Fruit fly (Drosophila melanogaster) whole organism, embryonic: Measurements from ENCODE around the gene Nf1.
A peak's percentile ranks its signal among the peaks of the same experiment; 100 is the strongest.

Experiments
- Asciz ChIP-seq: fragments of 200-800 bp; sonication (Bioruptor generic); optimal IDR thresholded peaks from 2 replicates; lab custom pipeline; 2017; ENCODE audit warnings: missing biosample characterization, mild to moderate bottlenecking, missing genetic modification characterization, missing genetic modification reagents
- CG10321 ChIP-seq: fragments of 200-800 bp; sonication (Bioruptor generic); IDR thresholded peaks from 2 replicates; pipeline ENCODE4 v1.3.6; 2022; ENCODE audit warnings: missing biosample characterization, missing genetic modification characterization
- CG10959 ChIP-seq: fragments of 200-800 bp; sonication (Bioruptor generic); IDR thresholded peaks from 2 replicates; pipeline ENCODE4 v1.3.6; 2022; ENCODE audit warnings: missing biosample characterization, missing genetic modification characterization
- CG12744 ChIP-seq: fragments of 200-800 bp; sonication (Bioruptor generic); optimal IDR thresholded peaks from 2 replicates; lab custom pipeline; 2016; ENCODE audit warnings: missing biosample characterization, missing genetic modification characterization
- CG14050 ChIP-seq: fragments of 200-800 bp; sonication (Bioruptor generic); IDR thresholded peaks from 3 replicates; pipeline ENCODE4 v1.3.6; 2022; ENCODE audit warnings: missing biosample characterization, missing genetic modification characterization
- CG15479 ChIP-seq: fragments of 200-800 bp; sonication (Bioruptor generic); optimal IDR thresholded peaks from 3 replicates; lab custom pipeline; 2019; ENCODE audit warnings: missing biosample characterization, mild to moderate bottlenecking, missing genetic modification characterization, moderate library complexity
- CG17328 ChIP-seq: fragments of 200-800 bp; sonication (Bioruptor generic); IDR thresholded peaks from 2 replicates; pipeline ENCODE4 v1.3.6; 2022; ENCODE audit warnings: missing biosample characterization, missing genetic modification characterization
- CG18764 ChIP-seq: fragments of 200-800 bp; sonication (Bioruptor generic); optimal IDR thresholded peaks from 3 replicates; lab custom pipeline; 2016; ENCODE audit warnings: missing biosample characterization, missing genetic modification characterization
- CG32532 ChIP-seq: fragments of 200-800 bp; sonication (Bioruptor generic); IDR thresholded peaks from 2 replicates; pipeline ENCODE4 v1.3.6; 2022; ENCODE audit warnings: missing biosample characterization, missing genetic modification characterization
- CG42726 ChIP-seq: fragments of 200-800 bp; sonication (Bioruptor generic); IDR thresholded peaks from 2 replicates; pipeline ENCODE4 v1.3.6; 2022; ENCODE audit warnings: missing biosample characterization, missing genetic modification characterization; ENCODE audit not compliant: partially characterized antibody
- CG4282 ChIP-seq: fragments of 200-800 bp; sonication (Bioruptor generic); optimal IDR thresholded peaks from 2 replicates; lab custom pipeline; 2016; ENCODE audit warnings: missing biosample characterization, missing genetic modification characterization
- CG8944 ChIP-seq: fragments of 200-800 bp; sonication (Bioruptor generic); optimal IDR thresholded peaks from 3 replicates; lab custom pipeline; 2016; ENCODE audit warnings: missing biosample characterization, missing genetic modification characterization
- CoRest ChIP-seq: fragments of 200-800 bp; sonication (Bioruptor generic); optimal IDR thresholded peaks from 3 replicates; lab custom pipeline; 2018; ENCODE audit warnings: missing biosample characterization, mild to moderate bottlenecking, missing genetic modification characterization, moderate library complexity
- D ChIP-seq, 2 experiments: fragments of 200-800 bp in 1 of 2; fragments of >200 bp in 1 of 2; sonication (Bioruptor generic) in 1 of 2; optimal IDR thresholded peaks; 2 replicates in 1 of 2; 3 replicates in 1 of 2; lab custom pipeline; 2017; ENCODE audit warnings: mild to moderate bottlenecking in 1 of 2, missing biosample characterization in 1 of 2, missing genetic modification characterization in 1 of 2, missing genetic modification reagents in 1 of 2
- Dip3 ChIP-seq: fragments of 200-800 bp; sonication (Bioruptor generic); optimal IDR thresholded peaks from 3 replicates; lab custom pipeline; 2016; ENCODE audit warnings: missing biosample characterization, missing genetic modification characterization
- Doc2 ChIP-seq: fragments of 200-800 bp; sonication (Bioruptor generic); IDR thresholded peaks from 2 replicates; pipeline ENCODE4 v1.3.6; 2022; ENCODE audit warnings: missing biosample characterization, missing genetic modification characterization
- GATAe ChIP-seq: fragments of 200-800 bp; sonication (Bioruptor generic); conservative IDR thresholded peaks from 2 replicates; pipeline ENCODE4 v1.3.6; 2022; ENCODE audit warnings: missing biosample characterization, missing genetic modification characterization
- Gsc ChIP-seq: fragments of 200-800 bp; sonication (Bioruptor generic); IDR thresholded peaks from 2 replicates; pipeline ENCODE4 v1.3.6; 2022; ENCODE audit warnings: missing biosample characterization, missing genetic modification characterization
- H15 ChIP-seq: fragments of 200-800 bp; sonication (Bioruptor generic); IDR thresholded peaks from 3 replicates; pipeline ENCODE4 v1.3.6; 2022; ENCODE audit warnings: missing biosample characterization, missing genetic modification characterization
- HmgD ChIP-seq: fragments of 200-800 bp; sonication (Bioruptor generic); optimal IDR thresholded peaks from 3 replicates; lab custom pipeline; 2016; ENCODE audit warnings: missing biosample characterization, missing genetic modification characterization
- Kr ChIP-seq: fragments of 200-800 bp; sonication (Bioruptor generic); optimal IDR thresholded peaks from 2 replicates; lab custom pipeline; 2017; ENCODE audit warnings: missing biosample characterization, mild to moderate bottlenecking, missing genetic modification characterization
- MBD-R2 ChIP-seq: fragments of 200-800 bp; sonication (Bioruptor generic); IDR thresholded peaks from 2 replicates; pipeline ENCODE4 v1.3.6; 2022; ENCODE audit warnings: missing biosample characterization, missing genetic modification characterization
- Mad ChIP-seq: fragments of 200-800 bp; sonication (Bioruptor generic); optimal IDR thresholded peaks from 2 replicates; lab custom pipeline; 2016; ENCODE audit warnings: missing biosample characterization, missing genetic modification characterization
- Myb ChIP-seq: fragments of 200-800 bp; sonication (Bioruptor generic); optimal IDR thresholded peaks from 2 replicates; lab custom pipeline; 2016; ENCODE audit warnings: missing biosample characterization, missing genetic modification characterization
- Nf-YB ChIP-seq: fragments of 200-800 bp; sonication (Bioruptor generic); optimal IDR thresholded peaks from 3 replicates; lab custom pipeline; 2019; ENCODE audit warnings: missing biosample characterization, mild to moderate bottlenecking, missing genetic modification characterization, moderate library complexity
- Nf-YC ChIP-seq: fragments of 200-800 bp; optimal IDR thresholded peaks from 3 replicates; lab custom pipeline; 2019; ENCODE audit warnings: missing biosample characterization, mild to moderate bottlenecking, missing genetic modification characterization, moderate library complexity
- NfI ChIP-seq: fragments of 200-800 bp; sonication (Bioruptor generic); optimal IDR thresholded peaks from 3 replicates; lab custom pipeline; 2018; ENCODE audit warnings: missing biosample characterization, mild to moderate bottlenecking, missing genetic modification characterization, moderate library complexity
- Sox100B ChIP-seq: fragments of 200-800 bp; sonication (Bioruptor generic); optimal IDR thresholded peaks from 3 replicates; lab custom pipeline; 2018; ENCODE audit warnings: missing biosample characterization, mild to moderate bottlenecking, missing genetic modification characterization
- Stat92E ChIP-seq, 3 experiments: fragments of >200 bp in 2 of 3; fragments of 200-800 bp in 1 of 3; sonication (Bioruptor generic) in 1 of 3; optimal IDR thresholded peaks; 2 replicates each; lab custom pipeline; 2017 to 2019; ENCODE audit warnings: missing biosample characterization in 3 of 3, missing genetic modification characterization in 3 of 3, mild to moderate bottlenecking in 1 of 3, moderate library complexity in 1 of 3
- Tbp ChIP-seq: fragments of >200 bp; optimal IDR thresholded peaks from 2 replicates; lab custom pipeline; 2018; ENCODE audit warnings: missing biosample characterization, missing genetic modification characterization
- bsh ChIP-seq, 2 experiments: fragments of 200-800 bp; sonication (Bioruptor generic); optimal IDR thresholded peaks; 2 replicates each; lab custom pipeline; 2017 to 2018; ENCODE audit warnings: mild to moderate bottlenecking in 2 of 2, missing biosample characterization in 2 of 2, missing genetic modification characterization in 2 of 2, moderate library complexity in 1 of 2
- cato ChIP-seq: fragments of 200-800 bp; sonication (Bioruptor generic); optimal IDR thresholded peaks from 2 replicates; lab custom pipeline; 2016; ENCODE audit warnings: missing biosample characterization, missing genetic modification characterization, borderline replicate concordance
- chn ChIP-seq: fragments of 200-800 bp; sonication (Bioruptor generic); optimal IDR thresholded peaks from 2 replicates; lab custom pipeline; 2016; ENCODE audit warnings: missing biosample characterization, missing genetic modification characterization
- dimm ChIP-seq: fragments of 200-800 bp; sonication (Bioruptor generic); IDR thresholded peaks from 2 replicates; pipeline ENCODE4 v1.3.6; 2022; ENCODE audit warnings: missing biosample characterization, missing genetic modification characterization
- dm ChIP-seq: fragments of 200-800 bp; sonication (Bioruptor generic); optimal IDR thresholded peaks from 3 replicates; lab custom pipeline; 2016; ENCODE audit warnings: missing biosample characterization, missing genetic modification characterization
- grn ChIP-seq: fragments of 200-800 bp; sonication (Bioruptor generic); optimal IDR thresholded peaks from 3 replicates; lab custom pipeline; 2017; ENCODE audit warnings: missing biosample characterization, missing genetic modification characterization
- gsb-n ChIP-seq: fragments of 200-800 bp; sonication (Bioruptor generic); optimal IDR thresholded peaks from 3 replicates; lab custom pipeline; 2018; ENCODE audit warnings: missing biosample characterization, mild to moderate bottlenecking, missing genetic modification characterization
- kni ChIP-seq: fragments of 200-800 bp; sonication (Bioruptor generic); optimal IDR thresholded peaks from 3 replicates; lab custom pipeline; 2017; ENCODE audit warnings: mild to moderate bottlenecking, missing biosample characterization, missing genetic modification reagents, missing genetic modification characterization
- lab ChIP-seq: fragments of 200-800 bp; sonication (Bioruptor generic); optimal IDR thresholded peaks from 3 replicates; lab custom pipeline; 2017; ENCODE audit warnings: missing biosample characterization, missing genetic modification characterization, mild to moderate bottlenecking, moderate library complexity, missing genetic modification reagents
- lmd ChIP-seq: fragments of 200-800 bp; sonication (Bioruptor generic); IDR thresholded peaks from 2 replicates; pipeline ENCODE4 v1.3.6; 2022; ENCODE audit warnings: missing biosample characterization, missing genetic modification characterization
- lola ChIP-seq, 3 experiments: fragments of >200 bp in 2 of 3; fragments of 200-800 bp in 1 of 3; sonication (Bioruptor generic) in 1 of 3; optimal IDR thresholded peaks; 2 replicates each; lab custom pipeline; 2017 to 2019; ENCODE audit warnings: missing biosample characterization in 3 of 3, missing genetic modification characterization in 3 of 3, mild to moderate bottlenecking in 1 of 3, moderate library complexity in 1 of 3
- nerfin-2 ChIP-seq: fragments of 200-800 bp; sonication (Bioruptor generic); IDR thresholded peaks from 2 replicates; pipeline ENCODE4 v1.3.6; 2022; ENCODE audit warnings: missing biosample characterization, missing genetic modification characterization; ENCODE audit not compliant: partially characterized antibody
- sens ChIP-seq: fragments of 200-800 bp; sonication (Bioruptor generic); peaks from one replicate; lab custom pipeline; 2016; ENCODE audit warnings: missing biosample characterization, missing genetic modification characterization
- tll ChIP-seq, 2 experiments: fragments of 200-800 bp in 1 of 2; fragments of >200 bp in 1 of 2; sonication (Bioruptor generic) in 1 of 2; optimal IDR thresholded peaks; 2 replicates each; lab custom pipeline; 2017 to 2019; ENCODE audit warnings: missing biosample characterization in 2 of 2, missing genetic modification characterization in 2 of 2, mild to moderate bottlenecking in 1 of 2, moderate library complexity in 1 of 2
- trem ChIP-seq: fragments of 200-800 bp; optimal IDR thresholded peaks from 3 replicates; lab custom pipeline; 2019; ENCODE audit warnings: missing biosample characterization, mild to moderate bottlenecking, missing genetic modification characterization, moderate library complexity
- twi ChIP-seq: fragments of 200-800 bp; optimal IDR thresholded peaks from 2 replicates; lab custom pipeline; 2019; ENCODE audit warnings: missing biosample characterization, mild to moderate bottlenecking, missing genetic modification characterization, moderate library complexity
- vnd ChIP-seq: fragments of 200-800 bp; sonication (Bioruptor generic); IDR thresholded peaks from 3 replicates; pipeline ENCODE4 v1.3.6; 2022; ENCODE audit warnings: missing biosample characterization, missing genetic modification characterization; ENCODE audit not compliant: partially characterized antibody
- zen ChIP-seq: fragments of 200-800 bp; sonication (Bioruptor generic); optimal IDR thresholded peaks from 3 replicates; lab custom pipeline; 2018; ENCODE audit warnings: missing biosample characterization, mild to moderate bottlenecking, missing genetic modification characterization, moderate library complexity
- zfh1 ChIP-seq: fragments of 200-800 bp; sonication (Bioruptor generic); IDR thresholded peaks from 3 replicates; pipeline ENCODE4 v1.3.6; 2022; ENCODE audit warnings: missing biosample characterization, missing genetic modification characterization

Gene Nf1

DNA sequence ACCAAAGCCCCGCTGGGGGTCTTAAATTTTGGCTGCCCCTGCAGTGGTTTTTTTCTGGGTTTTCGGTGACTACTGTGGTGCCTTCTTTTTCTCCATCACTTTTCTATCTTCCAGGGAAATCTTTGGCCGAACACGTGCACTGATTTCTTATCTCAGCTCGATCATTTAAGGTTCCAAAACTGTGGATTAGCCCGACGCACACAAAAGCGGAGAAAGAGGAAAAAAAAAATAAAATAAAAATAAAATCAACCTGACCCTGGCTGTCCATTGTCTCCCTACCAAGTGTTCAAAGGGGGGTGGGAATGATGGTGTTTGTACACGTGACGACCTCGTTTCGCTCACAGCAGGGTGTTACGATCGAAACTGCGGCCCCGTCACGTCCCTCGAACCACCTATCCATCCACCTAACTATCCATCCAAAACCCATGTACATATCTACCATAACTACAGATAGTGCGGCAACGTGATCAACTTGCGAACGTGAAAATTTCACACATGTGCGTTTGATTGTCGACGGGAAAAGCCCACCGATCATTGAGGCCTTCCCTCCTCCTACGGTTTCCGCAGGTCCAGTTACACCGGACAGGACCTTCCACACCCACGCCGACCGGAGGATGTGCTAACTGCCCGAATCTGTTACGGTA lies 43.9 kb downstream of the Nf1 start (continued):
- TF ChIP-seq NfI (GFP tag; lab: Kevin White, UChicago) (no peak), nerfin-2 (GFP tag; lab: Robert Waterston, UW) (no peak), CG17328 (GFP tag; lab: Robert Waterston, UW) (0 out of 2 replicates have a peak, but pooled peaks have one; percentile 5), lola (GFP tag; optimal IDR thresholded peaks at IDR 0.05; lab: Kevin White, UChicago) (no peak), grn (peak; percentile 98), MBD-R2 (GFP tag; lab: Robert Waterston, UW) (no peak), Myb (GFP tag; lab: Kevin White, UChicago) (no peak), twi (tag; lab: Kevin White, UChicago) (peak; percentile 50), CG12744 (GFP tag; lab: Kevin White, UChicago) (no peak), Nf-YB (GFP tag; lab: Kevin White, UChicago) (no peak), CG4282 (no peak), Dip3 (GFP tag; lab: Kevin White, UChicago) (no peak), lab (GFP tag; lab: Kevin White, UChicago) (no peak), cato (no peak), Nf-YC (no peak), zfh1 (GFP tag; lab: Robert Waterston, UW) (no peak), CG42726 (GFP tag; lab: Robert Waterston, UW) (no peak), CG18764 (GFP tag; lab: Kevin White, UChicago) (no peak), gsb-n (no peak), bsh (GFP tag; optimal IDR thresholded peaks at IDR 0.05; lab: Kevin White, UChicago) (no peak), CoRest (no peak), HmgD (no peak)

DNA sequence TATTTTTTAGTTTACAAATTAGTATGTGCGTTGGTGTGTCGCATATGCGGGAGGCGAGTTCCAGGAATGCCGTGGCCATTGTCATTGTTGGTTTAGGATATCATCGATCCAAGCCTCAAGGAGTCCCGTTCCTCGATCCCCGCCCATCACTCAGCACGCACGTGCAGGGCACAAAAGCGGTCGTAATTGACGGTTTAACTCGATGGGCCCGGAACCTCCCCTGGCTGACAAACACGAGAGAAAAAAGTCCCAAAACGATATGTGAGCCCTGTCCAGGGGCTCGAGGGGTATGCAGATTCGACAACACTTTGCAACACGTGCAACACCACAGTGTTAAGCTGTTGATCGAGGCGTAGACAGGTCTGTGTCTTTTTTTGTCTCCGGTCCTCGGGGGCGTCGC lies 45.1 kb downstream of the Nf1 start:
- TF ChIP-seq chn (GFP tag; lab: Kevin White, UChicago) (peak; percentile 18), Kr (GFP tag; lab: Kevin White, UChicago) (peak; percentile 46), Mad (no peak), kni (GFP tag; lab: Kevin White, UChicago) (peak; percentile 71), H15 (GFP tag; lab: Robert Waterston, UW) (no peak), D (optimal IDR thresholded peaks at IDR 0.05; lab: Kevin White, UChicago) (peak; percentile 31), D (GFP tag; optimal IDR thresholded peaks at IDR 0.05; lab: Kevin White, UChicago) (no peak), vnd (no peak), CG15479 (GFP tag; lab: Kevin White, UChicago) (peak; percentile 35), Gsc (GFP tag; lab: Robert Waterston, UW) (no peak), CG14050 (no peak), CG8944 (GFP tag; lab: Kevin White, UChicago) (no peak), zen (tag; lab: Kevin White, UChicago) (peak; percentile 25), CG10321 (GFP tag; lab: Robert Waterston, UW) (no peak), nerfin-2 (GFP tag; lab: Robert Waterston, UW) (no peak), Sox100B (GFP tag; lab: Kevin White, UChicago) (no peak), trem (no peak), twi (tag; lab: Kevin White, UChicago) (peak; percentile 84), sens (GFP tag; lab: Kevin White, UChicago) (peak; percentile 18), dimm (GFP tag; lab: Robert Waterston, UW) (no peak), CG10959 (GFP tag; lab: Robert Waterston, UW) (0 out of 2 replicates have a peak, but pooled peaks have one; percentile 8), Doc2 (GFP tag; lab: Robert Waterston, UW) (no peak), lmd (GFP tag; lab: Robert Waterston, UW) (0 out of 2 replicates have a peak, but pooled peaks have one; percentile 7), Asciz (GFP tag; lab: Kevin White, UChicago) (no peak), Stat92E (GFP tag; optimal IDR thresholded peaks at IDR 0.05; lab: Kevin White, UChicago) (peak in 1 of 3 experiments; percentile 56), CG32532 (GFP tag; lab: Robert Waterston, UW) (no peak), Tbp (GFP tag; lab: Kevin White, UChicago) (no peak), GATAe (GFP tag; lab: Robert Waterston, UW) (no peak), dm (GFP tag; lab: Kevin White, UChicago) (peak; percentile 29), tll (GFP tag; optimal IDR thresholded peaks at IDR 0.05; lab: Kevin White, UChicago) (peak in 1 of 2 experiments; percentile 4)
